Fruit fly (Drosophila melanogaster) whole organism: Measurements from ENCODE around the gene DIP2.

Source experiments
- CG8478 ChIP-seq: fragments of >200 bp; optimal IDR thresholded peaks from 2 replicates; lab custom pipeline; 2018; ENCODE audit warnings: inconsistent platforms
- psq ChIP-seq: fragments of >200 bp; optimal IDR thresholded peaks from 2 replicates; lab custom pipeline; 2017

DNA sequence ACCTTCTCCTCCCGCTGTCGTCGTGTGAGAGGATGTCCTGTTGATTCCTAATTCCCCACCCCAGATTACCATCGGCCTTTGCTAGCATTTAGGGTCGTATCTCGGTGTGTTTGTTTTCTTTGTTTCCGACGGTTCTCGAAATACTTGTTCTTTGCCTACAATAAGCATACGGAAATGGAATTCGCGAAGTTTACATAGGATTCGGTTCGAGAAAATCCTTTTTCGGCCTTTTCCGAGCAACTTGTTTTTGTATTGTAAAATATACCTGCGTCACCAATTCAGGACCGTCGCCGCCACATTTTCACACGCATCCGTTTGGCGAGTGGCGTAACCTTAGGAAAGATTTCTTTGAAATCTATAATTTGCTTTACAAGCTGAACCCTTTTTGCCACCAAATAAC is 40.7 kb upstream of the DIP2 start:
- no peak for TF ChIP-seq CG8478 (lab: Kevin White, UChicago)
- TF ChIP-seq psq = no peak
